Fruit fly (Drosophila melanogaster) whole organism, wandering third instar larva: ENCODE results near the gene rgn.

Source experiments
- Abd-B ChIP-seq: fragments of >200 bp; optimal IDR thresholded peaks from 2 replicates; lab custom pipeline; 2017; ENCODE audit warnings: missing biosample characterization, missing genetic modification characterization
- CG32264 ChIP-seq: fragments of 200-800 bp; sonication (Bioruptor generic); optimal IDR thresholded peaks from 2 replicates; lab custom pipeline; 2016; ENCODE audit warnings: missing biosample characterization, missing genetic modification characterization
- CG9705 ChIP-seq: fragments of 200-800 bp; sonication (Bioruptor generic); optimal IDR thresholded peaks from 2 replicates; lab custom pipeline; 2018; ENCODE audit warnings: missing biosample characterization, mild to moderate bottlenecking, missing genetic modification characterization
- CrebA ChIP-seq: fragments of 200-800 bp; sonication (Bioruptor generic); optimal IDR thresholded peaks from 2 replicates; lab custom pipeline; 2016; ENCODE audit warnings: missing biosample characterization, mild to moderate bottlenecking, missing genetic modification characterization, borderline replicate concordance
- Dfd ChIP-seq: fragments of >200 bp; optimal IDR thresholded peaks from 2 replicates; lab custom pipeline; 2017; ENCODE audit warnings: missing biosample characterization, missing genetic modification characterization
- Dif ChIP-seq: fragments of 200-275, 200-300 bp; sonication (Bioruptor generic); optimal IDR thresholded peaks from 2 replicates; lab custom pipeline; 2018; ENCODE audit warnings: missing biosample characterization, missing genetic modification characterization; ENCODE audit not compliant: partially characterized antibody
- GATAd ChIP-seq: sonication (Bioruptor generic); optimal IDR thresholded peaks from 2 replicates; lab custom pipeline; 2016; ENCODE audit warnings: missing biosample characterization, missing genetic modification characterization
- HLH106 ChIP-seq: fragments of 200-800 bp; optimal IDR thresholded peaks from 3 replicates; lab custom pipeline; 2019; ENCODE audit warnings: missing biosample characterization, mild to moderate bottlenecking, missing genetic modification characterization, moderate library complexity
- Hnf4 ChIP-seq: fragments of 200-800 bp; sonication (Bioruptor generic); optimal IDR thresholded peaks from 2 replicates; lab custom pipeline; 2016; ENCODE audit warnings: missing biosample characterization, mild to moderate bottlenecking, missing genetic modification characterization
- Hr78 ChIP-seq: fragments of >200 bp; optimal IDR thresholded peaks from 2 replicates; lab custom pipeline; 2017; ENCODE audit warnings: missing biosample characterization, missing genetic modification characterization
- Hr83 ChIP-seq: fragments of 200-300 bp; sonication (Bioruptor generic); optimal IDR thresholded peaks from 2 replicates; lab custom pipeline; 2016; ENCODE audit warnings: missing biosample characterization, mild to moderate bottlenecking, missing genetic modification characterization, moderate library complexity; ENCODE audit not compliant: poor library complexity, severe bottlenecking
- Jra ChIP-seq: sonication (Bioruptor generic); optimal IDR thresholded peaks from 2 replicates; lab custom pipeline; 2016; ENCODE audit warnings: missing biosample characterization, missing genetic modification characterization
- Mio ChIP-seq: sonication (Bioruptor generic); optimal IDR thresholded peaks from 2 replicates; lab custom pipeline; 2016; ENCODE audit warnings: missing biosample characterization, missing genetic modification characterization
- Myc ChIP-seq: fragments of >200 bp; optimal IDR thresholded peaks from 2 replicates; lab custom pipeline; 2017
- N ChIP-seq: fragments of >200 bp; optimal IDR thresholded peaks from 2 replicates; lab custom pipeline; 2018; ENCODE audit warnings: missing biosample characterization, missing external identifiers, missing genetic modification characterization
- OdsH ChIP-seq: fragments of 200-800 bp; sonication (Bioruptor generic); optimal IDR thresholded peaks from 2 replicates; lab custom pipeline; 2016; ENCODE audit warnings: missing biosample characterization, mild to moderate bottlenecking, missing genetic modification characterization
- Rel ChIP-seq, 2 experiments: fragments of 200-800 bp; sonication (Bioruptor generic) in 1 of 2; optimal IDR thresholded peaks; 2 replicates in 1 of 2; 3 replicates in 1 of 2; lab custom pipeline; 2016 to 2019; ENCODE audit warnings: mild to moderate bottlenecking in 2 of 2, missing biosample characterization in 2 of 2, missing genetic modification characterization in 2 of 2, moderate library complexity in 1 of 2
- Sp1 ChIP-seq: fragments of 200-800 bp; sonication (Bioruptor generic); optimal IDR thresholded peaks from 3 replicates; lab custom pipeline; 2019; ENCODE audit warnings: missing biosample characterization, mild to moderate bottlenecking, missing genetic modification characterization, moderate library complexity
- Vsx2 ChIP-seq: fragments of 200-300, 225-300 bp; sonication (Bioruptor generic); optimal IDR thresholded peaks from 2 replicates; lab custom pipeline; 2018; ENCODE audit warnings: missing biosample characterization, missing genetic modification characterization; ENCODE audit not compliant: partially characterized antibody
- br ChIP-seq: fragments of 200-800 bp; sonication (Bioruptor generic); optimal IDR thresholded peaks from 2 replicates; lab custom pipeline; 2016; ENCODE audit warnings: missing biosample characterization, missing genetic modification characterization
- brk ChIP-seq: fragments of 200-800 bp; sonication (Bioruptor generic); optimal IDR thresholded peaks from 2 replicates; lab custom pipeline; 2016; ENCODE audit warnings: missing biosample characterization, mild to moderate bottlenecking, missing genetic modification characterization
- dl ChIP-seq, 2 experiments: fragments of 175-275, 200-275 bp in 1 of 2; fragments of 200-275 bp in 1 of 2; sonication (Bioruptor generic); optimal IDR thresholded peaks; lab custom pipeline; 2018; ENCODE audit warnings: mild to moderate bottlenecking in 2 of 2, missing biosample characterization in 2 of 2, missing genetic modification characterization in 2 of 2, moderate library complexity in 2 of 2; ENCODE audit not compliant: partially characterized antibody in 2 of 2, insufficient read depth in 1 of 2
- dmrt93B ChIP-seq: fragments of 200-800 bp; sonication (Bioruptor generic); optimal IDR thresholded peaks from 2 replicates; lab custom pipeline; 2018; ENCODE audit warnings: missing biosample characterization, mild to moderate bottlenecking, missing genetic modification characterization
- dsf ChIP-seq: sonication (Bioruptor generic); optimal IDR thresholded peaks from 2 replicates; lab custom pipeline; 2016; ENCODE audit warnings: missing biosample characterization, missing genetic modification characterization, borderline replicate concordance
- ey ChIP-seq: fragments of 200-800 bp; sonication (Bioruptor generic); optimal IDR thresholded peaks from 2 replicates; lab custom pipeline; 2016; ENCODE audit warnings: missing biosample characterization, missing genetic modification characterization
- foxo ChIP-seq, 2 experiments: fragments of 200-800 bp; sonication (Bioruptor generic); optimal IDR thresholded peaks; 2 replicates in 1 of 2; 3 replicates in 1 of 2; lab custom pipeline; 2016 to 2017; ENCODE audit warnings: missing biosample characterization in 2 of 2, missing genetic modification characterization in 2 of 2
- fru ChIP-seq: fragments of 200-800 bp; sonication (Bioruptor generic); optimal IDR thresholded peaks from 3 replicates; lab custom pipeline; 2016; ENCODE audit warnings: missing biosample characterization, mild to moderate bottlenecking, missing genetic modification characterization
- h ChIP-seq: fragments of 200-800 bp; sonication (Bioruptor generic); optimal IDR thresholded peaks from 3 replicates; lab custom pipeline; 2016; ENCODE audit warnings: missing biosample characterization, mild to moderate bottlenecking, missing genetic modification characterization
- jim ChIP-seq: fragments of 175-275, 200-325 bp; sonication (Bioruptor generic); optimal IDR thresholded peaks from 2 replicates; lab custom pipeline; 2016; ENCODE audit warnings: missing biosample characterization, mild to moderate bottlenecking, missing genetic modification characterization
- lola ChIP-seq: fragments of >200 bp; optimal IDR thresholded peaks from 2 replicates; lab custom pipeline; 2017; ENCODE audit warnings: missing biosample characterization, missing genetic modification characterization
- pan ChIP-seq: fragments of >200 bp; optimal IDR thresholded peaks from 2 replicates; lab custom pipeline; 2017
- psq ChIP-seq: fragments of 200-800 bp; sonication (Bioruptor generic); optimal IDR thresholded peaks from 3 replicates; lab custom pipeline; 2017; ENCODE audit warnings: missing biosample characterization, mild to moderate bottlenecking, missing genetic modification characterization, moderate library complexity
- rgr ChIP-seq: fragments of 200-800 bp; sonication (Bioruptor generic); optimal IDR thresholded peaks from 3 replicates; lab custom pipeline; 2016; ENCODE audit warnings: missing biosample characterization, mild to moderate bottlenecking, missing genetic modification characterization
- sage ChIP-seq: fragments of 200-800 bp; sonication (Bioruptor generic); optimal IDR thresholded peaks from 2 replicates; lab custom pipeline; 2016; ENCODE audit warnings: missing biosample characterization, mild to moderate bottlenecking, missing genetic modification characterization
- sv ChIP-seq: fragments of 200-800 bp; sonication (Bioruptor generic); optimal IDR thresholded peaks from 3 replicates; lab custom pipeline; 2016; ENCODE audit warnings: missing biosample characterization, missing genetic modification characterization
- tai ChIP-seq: sonication (Bioruptor generic); optimal IDR thresholded peaks from 2 replicates; lab custom pipeline; 2016; ENCODE audit warnings: missing biosample characterization, missing genetic modification characterization
- usp ChIP-seq: fragments of >200 bp; optimal IDR thresholded peaks from 2 replicates; lab custom pipeline; 2017; ENCODE audit warnings: missing biosample characterization, missing genetic modification characterization
- woc ChIP-seq: sonication (Bioruptor generic); optimal IDR thresholded peaks from 2 replicates; lab custom pipeline; 2016; ENCODE audit warnings: missing biosample characterization, mild to moderate bottlenecking, missing genetic modification characterization

Gene rgn

dm6 chr3L:21382158-21382610 lies at the start of gene rgn:
rgn (plus strand) TSS chr3L:21382501.
- TF ChIP-seq brk (GFP tag; lab: Kevin White, UChicago) (peak; percentile 3), fru (GFP tag; lab: Kevin White, UChicago) (peak; percentile 71), Myc (lab: Kevin White, UChicago) (no peak), pan (lab: Kevin White, UChicago) (no peak), Hr78 (GFP tag; lab: Kevin White, UChicago) (no peak), Dif (GFP tag; lab: Kevin White, UChicago) (peak; percentile 67), br (peak; percentile 29), Mio (GFP tag; lab: Kevin White, UChicago) (no peak), lola (GFP tag; lab: Kevin White, UChicago) (no peak), foxo (GFP tag; optimal IDR thresholded peaks at IDR 0.05; lab: Kevin White, UChicago) (peak in 1 of 2 experiments; percentile 86), tai (GFP tag; lab: Kevin White, UChicago) (no peak), Abd-B (GFP tag; lab: Kevin White, UChicago) (no peak), CrebA (GFP tag; lab: Kevin White, UChicago) (no peak), CG32264 (peak; percentile 6), dl (GFP tag; optimal IDR thresholded peaks at IDR 0.05; lab: Kevin White, UChicago; ENCODE audit: insufficient read depth in 1 of 2, partially characterized antibody in 2 of 2) (peak; percentile 6 to 8), sage (no peak), HLH106 (peak; percentile 84), Dfd (GFP tag; lab: Kevin White, UChicago) (no peak), ey (peak; percentile 66), rgr (GFP tag; lab: Kevin White, UChicago) (peak; percentile 83), Hr83 (GFP tag; lab: Kevin White, UChicago) (peak; percentile 53), sv (GFP tag; lab: Kevin White, UChicago) (no peak), Vsx2 (GFP tag; lab: Kevin White, UChicago) (peak; percentile 26), Sp1 (GFP tag; lab: Kevin White, UChicago) (peak; percentile 88), h (GFP tag; lab: Kevin White, UChicago) (peak; percentile 64), Hnf4 (peak; percentile 68), psq (GFP tag; lab: Kevin White, UChicago) (peak; percentile 86), Rel (GFP tag; optimal IDR thresholded peaks at IDR 0.05; lab: Kevin White, UChicago) (no peak), Rel (tag; optimal IDR thresholded peaks at IDR 0.05; lab: Kevin White, UChicago) (peak; percentile 1), dsf (GFP tag; lab: Kevin White, UChicago) (no peak), dmrt93B (peak; percentile 72), OdsH (GFP tag; lab: Kevin White, UChicago) (peak; percentile 81), Jra (GFP tag; lab: Kevin White, UChicago) (peak; percentile 8), woc (GFP tag; lab: Kevin White, UChicago) (peak; percentile 65), N (GFP tag; lab: Kevin White, UChicago) (no peak), usp (GFP tag; lab: Kevin White, UChicago) (no peak), jim (GFP tag; lab: Kevin White, UChicago) (no peak), GATAd (GFP tag; lab: Kevin White, UChicago) (no peak), CG9705 (peak; percentile 59)

- TF ChIP-seq sage (no peak), Myc (lab: Kevin White, UChicago) (peak; percentile 84)
These were observed 47.2 kb upstream of the rgn start, which contains the start of gene Tsr1 for dm6 chr3L:21334999-21335631. Tsr1 (plus strand) TSS chr3L:21335215.
